Worm (Caenorhabditis elegans): ENCODE results near the gene F54D10.7.

- TF ChIP-seq ama-1 (optimal IDR thresholded peaks at IDR 0.05) = no peak
- TF ChIP-seq B0310.2 (tag; optimal IDR thresholded peaks at IDR 0.05) = no peak
- no peak for TF ChIP-seq hmbx-1 (tag; optimal IDR thresholded peaks at IDR 0.05)
- no peak for TF ChIP-seq tra-4 (tag; optimal IDR thresholded peaks at IDR 0.05)
- TF ChIP-seq tbx-11 (GFP tag; IDR thresholded peaks at IDR 0.05) = no peak
These were observed 38.6 kb downstream of the F54D10.7 start, which contains the start of gene T24E12.2 for ce11 chrII:3782309-3783000.
